Fruit fly (Drosophila melanogaster) whole organism, embryonic: ENCODE data around the gene ck.

Experiments
- BtbVII ChIP-seq: fragments of 200-800 bp; sonication (Bioruptor generic); optimal IDR thresholded peaks from 3 replicates; lab custom pipeline; 2017; ENCODE audit warnings: missing biosample characterization, mild to moderate bottlenecking, missing genetic modification characterization
- CG12391 ChIP-seq: fragments of 200-800 bp; sonication (Bioruptor generic); optimal IDR thresholded peaks from 3 replicates; lab custom pipeline; 2018; ENCODE audit warnings: missing biosample characterization, mild to moderate bottlenecking, missing genetic modification characterization, moderate library complexity
- CG12659 ChIP-seq: fragments of 200-800 bp; sonication (Bioruptor generic); optimal IDR thresholded peaks from 3 replicates; lab custom pipeline; 2017; ENCODE audit warnings: mild to moderate bottlenecking, missing biosample characterization, missing genetic modification reagents, missing genetic modification characterization
- CG13424 ChIP-seq: fragments of 200-800 bp; sonication (Bioruptor generic); optimal IDR thresholded peaks from 2 replicates; lab custom pipeline; 2019; ENCODE audit warnings: missing biosample characterization, mild to moderate bottlenecking, missing genetic modification characterization, moderate library complexity
- CG15011 ChIP-seq: fragments of 200-800 bp; sonication (Bioruptor generic); optimal IDR thresholded peaks from 3 replicates; lab custom pipeline; 2018; ENCODE audit warnings: missing biosample characterization, mild to moderate bottlenecking, missing genetic modification characterization
- CG16815 ChIP-seq: fragments of 200-800 bp; sonication (Bioruptor generic); optimal IDR thresholded peaks from 3 replicates; lab custom pipeline; 2017; ENCODE audit warnings: missing biosample characterization, mild to moderate bottlenecking, missing genetic modification characterization
- CG17361 ChIP-seq: fragments of 200-800 bp; sonication (Bioruptor generic); IDR thresholded peaks from 3 replicates; pipeline ENCODE4 v1.3.6; 2022; ENCODE audit warnings: missing biosample characterization, missing genetic modification characterization
- CG2199 ChIP-seq: fragments of 200-800 bp; sonication (Bioruptor generic); IDR thresholded peaks from 3 replicates; pipeline ENCODE4 v1.3.6; 2022; ENCODE audit warnings: missing biosample characterization, missing genetic modification characterization
- CG2875 ChIP-seq: fragments of 200-800 bp; sonication (Bioruptor generic); optimal IDR thresholded peaks from 2 replicates; lab custom pipeline; 2017; ENCODE audit warnings: missing biosample characterization, mild to moderate bottlenecking, missing genetic modification characterization, missing genetic modification reagents
- CG30403 ChIP-seq: fragments of 200-800 bp; sonication (Bioruptor generic); optimal IDR thresholded peaks from 3 replicates; lab custom pipeline; 2016; ENCODE audit warnings: missing biosample characterization, missing genetic modification characterization
- CG32532 ChIP-seq: fragments of 200-800 bp; sonication (Bioruptor generic); IDR thresholded peaks from 2 replicates; pipeline ENCODE4 v1.3.6; 2022; ENCODE audit warnings: missing biosample characterization, missing genetic modification characterization
- CG3995 ChIP-seq: fragments of 200-800 bp; sonication (Bioruptor generic); optimal IDR thresholded peaks from 3 replicates; lab custom pipeline; 2016; ENCODE audit warnings: missing biosample characterization, missing genetic modification characterization
- CG4404 ChIP-seq: fragments of 200-800 bp; sonication (Bioruptor generic); IDR thresholded peaks from 2 replicates; pipeline ENCODE4 v1.3.6; 2022; ENCODE audit warnings: missing biosample characterization, missing genetic modification characterization
- CG6175 ChIP-seq: fragments of 200-800 bp; sonication (Bioruptor generic); IDR thresholded peaks from 3 replicates; pipeline ENCODE4 v1.3.6; 2022; ENCODE audit warnings: missing biosample characterization, missing genetic modification characterization
- CG7556 ChIP-seq: fragments of 200-800 bp; sonication (Bioruptor generic); optimal IDR thresholded peaks from 2 replicates; lab custom pipeline; 2017; ENCODE audit warnings: missing biosample characterization, mild to moderate bottlenecking, missing genetic modification characterization
- CG8924 ChIP-seq: fragments of 200-800 bp; optimal IDR thresholded peaks from 3 replicates; lab custom pipeline; 2019; ENCODE audit warnings: missing biosample characterization, mild to moderate bottlenecking, missing genetic modification characterization, moderate library complexity
- CG9215 ChIP-seq: fragments of 200-800 bp; sonication (Bioruptor generic); IDR thresholded peaks from 2 replicates; pipeline ENCODE4 v1.3.6; 2022; ENCODE audit warnings: missing biosample characterization, missing genetic modification characterization
- CG9437 ChIP-seq: fragments of 200-800 bp; sonication (Bioruptor generic); optimal IDR thresholded peaks from 2 replicates; lab custom pipeline; 2018; ENCODE audit warnings: missing biosample characterization, mild to moderate bottlenecking, missing genetic modification characterization
- CG9932 ChIP-seq: fragments of 200-800 bp; sonication (Bioruptor generic); IDR thresholded peaks from 2 replicates; pipeline ENCODE4 v1.3.6; 2022; ENCODE audit warnings: missing biosample characterization, missing genetic modification characterization
- CrebB ChIP-seq: fragments of 200-800 bp; sonication (Bioruptor generic); optimal IDR thresholded peaks from 3 replicates; lab custom pipeline; 2018; ENCODE audit warnings: missing biosample characterization, mild to moderate bottlenecking, missing genetic modification characterization
- D ChIP-seq, 2 experiments: fragments of 200-800 bp in 1 of 2; fragments of >200 bp in 1 of 2; sonication (Bioruptor generic) in 1 of 2; optimal IDR thresholded peaks; 2 replicates in 1 of 2; 3 replicates in 1 of 2; lab custom pipeline; 2017; ENCODE audit warnings: mild to moderate bottlenecking in 1 of 2, missing biosample characterization in 1 of 2, missing genetic modification characterization in 1 of 2, missing genetic modification reagents in 1 of 2
- Dad ChIP-seq: fragments of 200-800 bp; sonication (Bioruptor generic); optimal IDR thresholded peaks from 3 replicates; lab custom pipeline; 2016; ENCODE audit warnings: missing biosample characterization, missing genetic modification characterization
- HLH3B ChIP-seq: fragments of 200-800 bp; sonication (Bioruptor generic); IDR thresholded peaks from 2 replicates; pipeline ENCODE4 v1.3.6; 2022; ENCODE audit warnings: missing biosample characterization, missing genetic modification characterization
- Hr51 ChIP-seq, 2 experiments: fragments of 200-800 bp; sonication (Bioruptor generic); optimal IDR thresholded peaks; 2 replicates in 1 of 2; 3 replicates in 1 of 2; lab custom pipeline; 2016 to 2018; ENCODE audit warnings: missing biosample characterization in 2 of 2, missing genetic modification characterization in 2 of 2, mild to moderate bottlenecking in 1 of 2, moderate library complexity in 1 of 2
- Mrtf ChIP-seq: fragments of 200-800 bp; sonication (Bioruptor generic); IDR thresholded peaks from 3 replicates; pipeline ENCODE4 v1.3.6; 2022; ENCODE audit warnings: missing biosample characterization, missing genetic modification characterization
- Oli ChIP-seq: fragments of 200-800 bp; sonication (Bioruptor generic); optimal IDR thresholded peaks from 2 replicates; lab custom pipeline; 2018; ENCODE audit warnings: missing biosample characterization, mild to moderate bottlenecking, missing genetic modification characterization, moderate library complexity
- PHDP ChIP-seq: fragments of 200-800 bp; sonication (Bioruptor generic); optimal IDR thresholded peaks from 3 replicates; lab custom pipeline; 2018; ENCODE audit warnings: missing biosample characterization, mild to moderate bottlenecking, missing genetic modification characterization, moderate library complexity
- Sox102F ChIP-seq: fragments of 200-800 bp; sonication (Bioruptor generic); optimal IDR thresholded peaks from 2 replicates; lab custom pipeline; 2018; ENCODE audit warnings: missing biosample characterization, mild to moderate bottlenecking, missing genetic modification characterization, moderate library complexity
- Xbp1 ChIP-seq: fragments of 200-800 bp; sonication (Bioruptor generic); optimal IDR thresholded peaks from 3 replicates; lab custom pipeline; 2016; ENCODE audit warnings: missing biosample characterization, mild to moderate bottlenecking, missing genetic modification characterization
- bsh ChIP-seq, 2 experiments: fragments of 200-800 bp; sonication (Bioruptor generic); optimal IDR thresholded peaks; 2 replicates each; lab custom pipeline; 2017 to 2018; ENCODE audit warnings: mild to moderate bottlenecking in 2 of 2, missing biosample characterization in 2 of 2, missing genetic modification characterization in 2 of 2, moderate library complexity in 1 of 2
- cato ChIP-seq: fragments of 200-800 bp; sonication (Bioruptor generic); optimal IDR thresholded peaks from 2 replicates; lab custom pipeline; 2016; ENCODE audit warnings: missing biosample characterization, missing genetic modification characterization, borderline replicate concordance
- cwo ChIP-seq: fragments of 200-800 bp; sonication (Bioruptor generic); optimal IDR thresholded peaks from 3 replicates; lab custom pipeline; 2017; ENCODE audit warnings: missing biosample characterization, missing genetic modification characterization, mild to moderate bottlenecking, moderate library complexity, missing genetic modification reagents
- dm ChIP-seq: fragments of 200-800 bp; sonication (Bioruptor generic); optimal IDR thresholded peaks from 3 replicates; lab custom pipeline; 2016; ENCODE audit warnings: missing biosample characterization, missing genetic modification characterization
- dmrt99B ChIP-seq: fragments of 200-800 bp; sonication (Bioruptor generic); optimal IDR thresholded peaks from 2 replicates; lab custom pipeline; 2018; ENCODE audit warnings: missing biosample characterization, mild to moderate bottlenecking, missing genetic modification characterization, moderate library complexity
- grau ChIP-seq: fragments of 200-800 bp; optimal IDR thresholded peaks from 3 replicates; lab custom pipeline; 2019; ENCODE audit warnings: missing biosample characterization, mild to moderate bottlenecking, missing genetic modification characterization, moderate library complexity
- lola ChIP-seq, 3 experiments: fragments of >200 bp in 2 of 3; fragments of 200-800 bp in 1 of 3; sonication (Bioruptor generic) in 1 of 3; optimal IDR thresholded peaks; 2 replicates each; lab custom pipeline; 2017 to 2019; ENCODE audit warnings: missing biosample characterization in 3 of 3, missing genetic modification characterization in 3 of 3, mild to moderate bottlenecking in 1 of 3, moderate library complexity in 1 of 3
- nerfin-1 ChIP-seq: fragments of 200-800 bp; sonication (Bioruptor generic); optimal IDR thresholded peaks from 3 replicates; lab custom pipeline; 2019; ENCODE audit warnings: missing biosample characterization, mild to moderate bottlenecking, missing genetic modification characterization, moderate library complexity
- nmo ChIP-seq: fragments of 200-800 bp; sonication (Bioruptor generic); optimal IDR thresholded peaks from 2 replicates; lab custom pipeline; 2018; ENCODE audit warnings: missing biosample characterization, mild to moderate bottlenecking, missing genetic modification characterization, moderate library complexity
- psq ChIP-seq: fragments of 200-800 bp; sonication (Bioruptor generic); optimal IDR thresholded peaks from 2 replicates; lab custom pipeline; 2017; ENCODE audit warnings: missing biosample characterization, missing genetic modification characterization
- row ChIP-seq: fragments of 200-800 bp; sonication (Bioruptor generic); IDR thresholded peaks from 3 replicates; pipeline ENCODE4 v1.3.6; 2022; ENCODE audit warnings: missing biosample characterization, missing genetic modification characterization
- run ChIP-seq: fragments of 200-800 bp; sonication (Bioruptor generic); optimal IDR thresholded peaks from 3 replicates; lab custom pipeline; 2018; ENCODE audit warnings: missing biosample characterization, mild to moderate bottlenecking, missing genetic modification characterization
- sc ChIP-seq, 3 experiments: fragments of >200 bp in 2 of 3; fragments of 200-800 bp in 1 of 3; sonication (Bioruptor generic) in 1 of 3; optimal IDR thresholded peaks; 2 replicates in 2 of 3; 3 replicates in 1 of 3; lab custom pipeline; 2017; ENCODE audit warnings: mild to moderate bottlenecking in 1 of 3, missing biosample characterization in 1 of 3, missing genetic modification characterization in 1 of 3, missing genetic modification reagents in 1 of 3
- sens ChIP-seq: fragments of 200-800 bp; sonication (Bioruptor generic); peaks from one replicate; lab custom pipeline; 2016; ENCODE audit warnings: missing biosample characterization, missing genetic modification characterization
- ssp ChIP-seq: fragments of 200-800 bp; sonication (Bioruptor generic); IDR thresholded peaks from 2 replicates; pipeline ENCODE4 v1.3.6; 2022; ENCODE audit warnings: missing biosample characterization, missing genetic modification characterization
- trh ChIP-seq: fragments of 200-800 bp; sonication (Bioruptor generic); optimal IDR thresholded peaks from 2 replicates; lab custom pipeline; 2016; ENCODE audit warnings: missing biosample characterization, missing genetic modification characterization
- unpg ChIP-seq: fragments of 200-800 bp; sonication (Bioruptor generic); optimal IDR thresholded peaks from 3 replicates; lab custom pipeline; 2018; ENCODE audit warnings: missing biosample characterization, mild to moderate bottlenecking, missing genetic modification characterization, moderate library complexity
- wdn ChIP-seq: fragments of 200-800 bp; sonication (Bioruptor generic); IDR thresholded peaks from 2 replicates; pipeline ENCODE4 v1.3.6; 2022; ENCODE audit warnings: missing biosample characterization, missing genetic modification characterization

Gene ck

DNA sequence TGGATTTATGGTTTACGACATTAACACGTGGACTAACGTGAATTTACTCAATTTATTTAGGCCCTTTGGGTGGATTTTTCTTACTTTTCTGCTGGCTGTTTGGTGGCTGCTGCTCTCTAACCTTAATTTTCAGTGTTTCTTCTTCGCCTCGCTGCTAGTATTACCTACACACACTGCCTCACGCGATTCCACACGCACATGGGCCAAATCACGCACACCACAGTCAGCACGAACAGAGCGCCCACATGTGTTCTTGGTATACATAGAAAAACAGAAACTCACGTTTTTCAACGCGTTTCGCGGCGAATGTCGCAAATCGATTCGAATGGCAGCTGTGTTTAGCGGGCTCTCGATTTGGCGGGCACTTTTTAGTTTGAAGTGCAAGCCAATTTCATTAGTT is 10.2 kb upstream of the ck start (continued):
- TF ChIP-seq psq (GFP tag; lab: Kevin White, UChicago): peak; percentile 49

- TF ChIP-seq cwo (GFP tag; lab: Kevin White, UChicago) (no peak), CrebB (tag; lab: Kevin White, UChicago) (no peak), wdn (GFP tag; lab: Robert Waterston, UW) (no peak), grau (tag; lab: Kevin White, UChicago) (peak; percentile 52), Hr51 (GFP tag; optimal IDR thresholded peaks at IDR 0.05; lab: Kevin White, UChicago) (peak in 1 of 2 experiments; percentile 50), CG32532 (no peak), CG12391 (tag; lab: Kevin White, UChicago) (peak; percentile 19), lola (GFP tag; optimal IDR thresholded peaks at IDR 0.05; lab: Kevin White, UChicago) (peak in 1 of 3 experiments; percentile 14), dmrt99B (peak; percentile 24), CG3995 (no peak), CG17361 (GFP tag; lab: Robert Waterston, UW) (0 out of 3 replicates have a peak, but pooled peaks have one; percentile 16), CG13424 (tag; lab: Kevin White, UChicago) (peak; percentile 45), CG4404 (GFP tag; lab: Robert Waterston, UW) (no peak), Sox102F (peak; percentile 38), run (tag; lab: Kevin White, UChicago) (no peak), HLH3B (no peak), PHDP (tag; lab: Kevin White, UChicago) (peak; percentile 24), nmo (GFP tag; lab: Kevin White, UChicago) (peak; percentile 5), ssp (no peak), CG12659 (GFP tag; lab: Kevin White, UChicago) (peak; percentile 7), nerfin-1 (tag; lab: Kevin White, UChicago) (no peak), CG7556 (GFP tag; lab: Kevin White, UChicago) (peak; percentile 24), dm (GFP tag; lab: Kevin White, UChicago) (no peak), sens (GFP tag; lab: Kevin White, UChicago) (peak; percentile 43), row (GFP tag; lab: Robert Waterston, UW) (peak; percentile 23; the same call in 1 of the 3 replicates), sc (optimal IDR thresholded peaks at IDR 0.05; lab: Kevin White, UChicago) (no peak), sc (GFP tag; optimal IDR thresholded peaks at IDR 0.05; lab: Kevin White, UChicago) (no peak), CG16815 (GFP tag; lab: Kevin White, UChicago) (no peak), CG9437 (GFP tag; lab: Kevin White, UChicago) (peak; percentile 13), Mrtf (no peak), unpg (GFP tag; lab: Kevin White, UChicago) (peak; percentile 14), CG6175 (GFP tag; lab: Robert Waterston, UW) (no peak), BtbVII (GFP tag; lab: Kevin White, UChicago) (no peak), Dad (no peak), D (optimal IDR thresholded peaks at IDR 0.05; lab: Kevin White, UChicago) (no peak), D (GFP tag; optimal IDR thresholded peaks at IDR 0.05; lab: Kevin White, UChicago) (no peak), CG9215 (no peak), CG30403 (GFP tag; lab: Kevin White, UChicago) (peak; percentile 50), CG9932 (GFP tag; lab: Robert Waterston, UW) (peak; percentile 15; the same call in 1 of the 2 replicates), Xbp1 (peak; percentile 2), trh (no peak), cato (GFP tag; lab: Kevin White, UChicago) (no peak), CG2875 (GFP tag; lab: Kevin White, UChicago) (no peak), Oli (peak; percentile 23), CG2199 (0 out of 3 replicates have a peak, but pooled peaks have one; percentile 4), CG15011 (no peak), bsh (GFP tag; optimal IDR thresholded peaks at IDR 0.05; lab: Kevin White, UChicago) (peak in 1 of 2 experiments; percentile 1), CG8924 (tag; lab: Kevin White, UChicago) (peak; percentile 1)
These were observed 8.5 kb upstream of the ck start for dm6 chr2L:15066141-15066540.
